Fruit fly (Drosophila melanogaster) whole organism, embryonic: Measurements from ENCODE around the gene SCCRO.
A peak's percentile ranks its signal among the peaks of the same experiment; 100 is the strongest.

Source experiments
- CG11456 ChIP-seq: fragments of 200-800 bp; sonication (Bioruptor generic); IDR thresholded peaks from 3 replicates; pipeline ENCODE4 v1.3.6; 2022; ENCODE audit warnings: missing biosample characterization, missing genetic modification characterization
- CG11723 ChIP-seq: fragments of 200-800 bp; sonication (Bioruptor generic); optimal IDR thresholded peaks from 2 replicates; lab custom pipeline; 2017; ENCODE audit warnings: missing biosample characterization, mild to moderate bottlenecking, missing genetic modification characterization
- CG12104 ChIP-seq: fragments of 200-800 bp; sonication (Bioruptor generic); optimal IDR thresholded peaks from 3 replicates; lab custom pipeline; 2016; ENCODE audit warnings: missing biosample characterization, missing genetic modification characterization
- CG1233 ChIP-seq: fragments of 200-800 bp; sonication (Bioruptor generic); optimal IDR thresholded peaks from 4 replicates; lab custom pipeline; 2018; ENCODE audit warnings: missing biosample characterization, mild to moderate bottlenecking, missing genetic modification characterization
- CG13296 ChIP-seq: fragments of 200-800 bp; sonication (Bioruptor generic); optimal IDR thresholded peaks from 3 replicates; lab custom pipeline; 2018; ENCODE audit warnings: missing biosample characterization, mild to moderate bottlenecking, missing genetic modification characterization
- CG14710 ChIP-seq: fragments of 200-800 bp; sonication (Bioruptor generic); optimal IDR thresholded peaks from 3 replicates; lab custom pipeline; 2019; ENCODE audit warnings: missing biosample characterization, mild to moderate bottlenecking, missing genetic modification characterization, moderate library complexity
- CG1529 ChIP-seq: fragments of 200-800 bp; sonication (Bioruptor generic); optimal IDR thresholded peaks from 3 replicates; lab custom pipeline; 2018; ENCODE audit warnings: missing biosample characterization, missing genetic modification characterization
- CG1603 ChIP-seq: fragments of 200-800 bp; sonication (Bioruptor generic); optimal IDR thresholded peaks from 2 replicates; lab custom pipeline; 2019; ENCODE audit warnings: missing biosample characterization, mild to moderate bottlenecking, missing genetic modification characterization, moderate library complexity
- CG17186 ChIP-seq: fragments of 200-800 bp; sonication (Bioruptor generic); optimal IDR thresholded peaks from 3 replicates; lab custom pipeline; 2017; ENCODE audit warnings: missing biosample characterization, missing genetic modification reagents, missing genetic modification characterization
- CG17328 ChIP-seq: fragments of 200-800 bp; sonication (Bioruptor generic); IDR thresholded peaks from 2 replicates; pipeline ENCODE4 v1.3.6; 2022; ENCODE audit warnings: missing biosample characterization, missing genetic modification characterization
- CG32532 ChIP-seq: fragments of 200-800 bp; sonication (Bioruptor generic); IDR thresholded peaks from 2 replicates; pipeline ENCODE4 v1.3.6; 2022; ENCODE audit warnings: missing biosample characterization, missing genetic modification characterization
- CG6254 ChIP-seq: fragments of 200-800 bp; sonication (Bioruptor generic); optimal IDR thresholded peaks from 3 replicates; lab custom pipeline; 2017; ENCODE audit warnings: mild to moderate bottlenecking, missing biosample characterization, missing genetic modification reagents, missing genetic modification characterization
- CG6791 ChIP-seq: fragments of 200-800 bp; sonication (Bioruptor generic); IDR thresholded peaks from 3 replicates; pipeline ENCODE4 v1.3.6; 2022; ENCODE audit warnings: missing biosample characterization, missing genetic modification characterization; ENCODE audit not compliant: partially characterized antibody
- CG7357 ChIP-seq: fragments of 200-800 bp; sonication (Bioruptor generic); IDR thresholded peaks from 3 replicates; pipeline ENCODE4 v1.3.6; 2022; ENCODE audit warnings: missing biosample characterization, missing genetic modification characterization
- CG9797 ChIP-seq: fragments of 200-800 bp; sonication (Bioruptor generic); optimal IDR thresholded peaks from 3 replicates; lab custom pipeline; 2018; ENCODE audit warnings: missing biosample characterization, mild to moderate bottlenecking, missing genetic modification characterization
- CoRest ChIP-seq: fragments of 200-800 bp; sonication (Bioruptor generic); optimal IDR thresholded peaks from 3 replicates; lab custom pipeline; 2018; ENCODE audit warnings: missing biosample characterization, mild to moderate bottlenecking, missing genetic modification characterization, moderate library complexity
- CrebB ChIP-seq: fragments of 200-800 bp; sonication (Bioruptor generic); optimal IDR thresholded peaks from 3 replicates; lab custom pipeline; 2018; ENCODE audit warnings: missing biosample characterization, mild to moderate bottlenecking, missing genetic modification characterization
- Dad ChIP-seq: fragments of 200-800 bp; sonication (Bioruptor generic); optimal IDR thresholded peaks from 3 replicates; lab custom pipeline; 2016; ENCODE audit warnings: missing biosample characterization, missing genetic modification characterization
- Dp ChIP-seq: fragments of 200-800 bp; sonication (Bioruptor generic); optimal IDR thresholded peaks from 2 replicates; lab custom pipeline; 2018; ENCODE audit warnings: missing biosample characterization, mild to moderate bottlenecking, missing genetic modification characterization, moderate library complexity
- HHEX ChIP-seq: fragments of 200-800 bp; sonication (Bioruptor generic); optimal IDR thresholded peaks from 3 replicates; lab custom pipeline; 2017; ENCODE audit warnings: missing biosample characterization, mild to moderate bottlenecking, missing genetic modification characterization, missing genetic modification reagents
- HLH4C ChIP-seq: fragments of 200-800 bp; sonication (Bioruptor generic); IDR thresholded peaks from 3 replicates; pipeline ENCODE4 v1.3.6; 2022; ENCODE audit warnings: missing biosample characterization, missing genetic modification characterization; ENCODE audit not compliant: partially characterized antibody
- HLHmδ ChIP-seq: fragments of 200-800 bp; sonication (Bioruptor generic); optimal IDR thresholded peaks from 2 replicates; lab custom pipeline; 2018; ENCODE audit warnings: missing biosample characterization, mild to moderate bottlenecking, missing genetic modification characterization, moderate library complexity
- HmgZ ChIP-seq: fragments of 200-800 bp; sonication (Bioruptor generic); optimal IDR thresholded peaks from 2 replicates; lab custom pipeline; 2018; ENCODE audit warnings: missing biosample characterization, mild to moderate bottlenecking, missing genetic modification characterization
- MESR4 ChIP-seq: fragments of 200-800 bp; sonication (Bioruptor generic); optimal IDR thresholded peaks from 2 replicates; lab custom pipeline; 2018; ENCODE audit warnings: missing biosample characterization, mild to moderate bottlenecking, missing genetic modification characterization, moderate library complexity
- MTF-1 ChIP-seq: fragments of 200-800 bp; sonication (Bioruptor generic); optimal IDR thresholded peaks from 2 replicates; lab custom pipeline; 2018; ENCODE audit warnings: missing biosample characterization, mild to moderate bottlenecking, missing genetic modification characterization, borderline replicate concordance
- Nf-YB ChIP-seq: fragments of 200-800 bp; sonication (Bioruptor generic); optimal IDR thresholded peaks from 3 replicates; lab custom pipeline; 2019; ENCODE audit warnings: missing biosample characterization, mild to moderate bottlenecking, missing genetic modification characterization, moderate library complexity
- PHDP ChIP-seq: fragments of 200-800 bp; sonication (Bioruptor generic); optimal IDR thresholded peaks from 3 replicates; lab custom pipeline; 2018; ENCODE audit warnings: missing biosample characterization, mild to moderate bottlenecking, missing genetic modification characterization, moderate library complexity
- Pdp1 ChIP-seq, 2 experiments: fragments of 200-800 bp; sonication (Bioruptor generic); optimal IDR thresholded peaks; 3 replicates each; lab custom pipeline; 2016; ENCODE audit warnings: missing biosample characterization in 2 of 2, missing genetic modification characterization in 2 of 2, mild to moderate bottlenecking in 1 of 2, moderate library complexity in 1 of 2
- Sox100B ChIP-seq: fragments of 200-800 bp; sonication (Bioruptor generic); optimal IDR thresholded peaks from 3 replicates; lab custom pipeline; 2018; ENCODE audit warnings: missing biosample characterization, mild to moderate bottlenecking, missing genetic modification characterization
- YL-1 ChIP-seq: fragments of 200-800 bp; sonication (Bioruptor generic); optimal IDR thresholded peaks from 3 replicates; lab custom pipeline; 2017; ENCODE audit warnings: missing biosample characterization, mild to moderate bottlenecking, missing genetic modification characterization
- abd-A ChIP-seq: fragments of 200-800 bp; sonication (Bioruptor generic); optimal IDR thresholded peaks from 3 replicates; lab custom pipeline; 2019; ENCODE audit warnings: missing biosample characterization, mild to moderate bottlenecking, missing genetic modification characterization, moderate library complexity
- ato ChIP-seq: fragments of 200-800 bp; sonication (Bioruptor generic); IDR thresholded peaks from 2 replicates; pipeline ENCODE4 v1.3.6; 2022; ENCODE audit warnings: missing biosample characterization, missing genetic modification characterization; ENCODE audit not compliant: partially characterized antibody
- bbx ChIP-seq: fragments of 200-800 bp; sonication (Bioruptor generic); IDR thresholded peaks from 2 replicates; pipeline ENCODE4 v1.3.6; 2022; ENCODE audit warnings: missing biosample characterization, missing genetic modification characterization; ENCODE audit not compliant: partially characterized antibody
- br ChIP-seq: fragments of >200 bp; optimal IDR thresholded peaks from 2 replicates; lab custom pipeline; 2017
- cad ChIP-seq: fragments of >200 bp; optimal IDR thresholded peaks from 2 replicates; lab custom pipeline; 2017; ENCODE audit warnings: missing biosample characterization, missing genetic modification characterization
- caup ChIP-seq: fragments of 200-800 bp; sonication (Bioruptor generic); optimal IDR thresholded peaks from 3 replicates; lab custom pipeline; 2017; ENCODE audit warnings: missing biosample characterization, mild to moderate bottlenecking, missing genetic modification characterization, moderate library complexity; ENCODE audit not compliant: severe bottlenecking
- disco-r ChIP-seq: fragments of 200-800 bp; sonication (Bioruptor generic); optimal IDR thresholded peaks from 2 replicates; lab custom pipeline; 2016; ENCODE audit warnings: missing biosample characterization, missing genetic modification characterization
- gem ChIP-seq: fragments of 200-800 bp; sonication (Bioruptor generic); optimal IDR thresholded peaks from 2 replicates; lab custom pipeline; 2019; ENCODE audit warnings: missing biosample characterization, mild to moderate bottlenecking, missing genetic modification characterization, moderate library complexity
- grn ChIP-seq: fragments of 200-800 bp; sonication (Bioruptor generic); optimal IDR thresholded peaks from 3 replicates; lab custom pipeline; 2017; ENCODE audit warnings: missing biosample characterization, missing genetic modification characterization
- gro ChIP-seq: fragments of 200-800 bp; sonication (Bioruptor generic); optimal IDR thresholded peaks from 2 replicates; lab custom pipeline; 2016; ENCODE audit warnings: missing biosample characterization, missing genetic modification characterization
- pb ChIP-seq: fragments of 200-800 bp; sonication (Bioruptor generic); optimal IDR thresholded peaks from 3 replicates; lab custom pipeline; 2016; ENCODE audit warnings: missing biosample characterization, missing genetic modification characterization
- phol ChIP-seq: fragments of 200-800 bp; sonication (Bioruptor generic); optimal IDR thresholded peaks from 3 replicates; lab custom pipeline; 2018; ENCODE audit warnings: missing biosample characterization, mild to moderate bottlenecking, missing genetic modification characterization, moderate library complexity
- pum ChIP-seq: fragments of 200-800 bp; sonication (Bioruptor generic); optimal IDR thresholded peaks from 2 replicates; lab custom pipeline; 2016; ENCODE audit warnings: missing biosample characterization, missing genetic modification characterization
- schlank ChIP-seq: fragments of 200-800 bp; sonication (Bioruptor generic); optimal IDR thresholded peaks from 2 replicates; lab custom pipeline; 2018; ENCODE audit warnings: missing biosample characterization, mild to moderate bottlenecking, missing genetic modification characterization
- sd ChIP-seq: fragments of 200-800 bp; sonication (Bioruptor generic); optimal IDR thresholded peaks from 3 replicates; lab custom pipeline; 2018; ENCODE audit warnings: missing biosample characterization, mild to moderate bottlenecking, missing genetic modification characterization, moderate library complexity
- sob ChIP-seq: fragments of 200-800 bp; sonication (Bioruptor generic); IDR thresholded peaks from 2 replicates; pipeline ENCODE4 v1.3.6; 2022; ENCODE audit warnings: missing biosample characterization, missing genetic modification characterization
- ssp ChIP-seq: fragments of 200-800 bp; sonication (Bioruptor generic); IDR thresholded peaks from 2 replicates; pipeline ENCODE4 v1.3.6; 2022; ENCODE audit warnings: missing biosample characterization, missing genetic modification characterization
- toy ChIP-seq: fragments of 200-800 bp; sonication (Bioruptor generic); IDR thresholded peaks from 2 replicates; pipeline ENCODE4 v1.3.6; 2022; ENCODE audit warnings: missing biosample characterization, missing genetic modification characterization
- tx ChIP-seq: fragments of 200-800 bp; sonication (Bioruptor generic); optimal IDR thresholded peaks from 2 replicates; lab custom pipeline; 2016; ENCODE audit warnings: missing biosample characterization, missing genetic modification characterization

SCCRO gene

DNA sequence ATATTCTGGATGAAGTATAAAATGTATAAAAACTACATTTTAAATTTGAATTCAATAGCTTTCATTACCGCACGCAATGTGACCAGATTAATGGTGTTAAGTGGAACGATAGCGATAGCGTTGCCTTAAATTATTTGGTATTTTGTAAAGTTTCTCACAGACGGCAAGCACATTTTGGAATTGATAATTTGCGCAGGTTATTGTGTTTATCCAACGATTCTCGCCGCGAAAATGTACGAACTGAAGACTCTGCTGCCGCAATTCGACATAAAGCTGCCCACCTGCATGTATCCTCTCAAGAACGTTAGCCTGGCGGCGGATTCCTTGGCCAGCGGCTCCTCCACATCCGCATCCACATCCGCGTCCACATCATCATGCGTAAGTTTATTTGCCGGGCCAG lies 20.3 kb downstream of the SCCRO start, which contains the start of gene AIMP2 (continued):
- TF ChIP-seq CG13296 (GFP tag; lab: Kevin White, UChicago) (no peak), CG17186 (GFP tag; lab: Kevin White, UChicago) (peak; percentile 23), MESR4 (peak; percentile 76), Dp (GFP tag; lab: Kevin White, UChicago) (peak; percentile 83), pb (GFP tag; lab: Kevin White, UChicago) (no peak), CG1603 (tag; lab: Kevin White, UChicago) (peak; percentile 63), HLH4C (GFP tag; lab: Robert Waterston, UW) (peak; percentile 46; the same call in 1 of the 3 replicates), Sox100B (GFP tag; lab: Kevin White, UChicago) (no peak), disco-r (GFP tag; lab: Kevin White, UChicago) (no peak), CG12104 (GFP tag; lab: Kevin White, UChicago) (no peak), ssp (GFP tag; lab: Robert Waterston, UW) (no peak), sob (GFP tag; lab: Robert Waterston, UW) (no peak), br (lab: Kevin White, UChicago) (no peak), PHDP (tag; lab: Kevin White, UChicago) (no peak), YL-1 (GFP tag; lab: Kevin White, UChicago) (peak; percentile 66), CG14710 (peak; percentile 18), CG11723 (GFP tag; lab: Kevin White, UChicago) (no peak), Pdp1 (GFP tag; optimal IDR thresholded peaks at IDR 0.05; lab: Kevin White, UChicago) (peak in 1 of 2 experiments; percentile 34), CrebB (tag; lab: Kevin White, UChicago) (no peak), bbx (0 out of 2 replicates have a peak, but pooled peaks have one; percentile 50), HHEX (GFP tag; lab: Kevin White, UChicago) (no peak), CG17328 (no peak), sd (tag; lab: Kevin White, UChicago) (peak; percentile 1), phol (peak; percentile 0), toy (GFP tag; lab: Robert Waterston, UW) (no peak), HmgZ (no peak), Nf-YB (no peak), Dad (no peak), HLHmδ (GFP tag; lab: Kevin White, UChicago) (no peak)
- TF ChIP-seq, all 482 proteins: peak for 43

DNA sequence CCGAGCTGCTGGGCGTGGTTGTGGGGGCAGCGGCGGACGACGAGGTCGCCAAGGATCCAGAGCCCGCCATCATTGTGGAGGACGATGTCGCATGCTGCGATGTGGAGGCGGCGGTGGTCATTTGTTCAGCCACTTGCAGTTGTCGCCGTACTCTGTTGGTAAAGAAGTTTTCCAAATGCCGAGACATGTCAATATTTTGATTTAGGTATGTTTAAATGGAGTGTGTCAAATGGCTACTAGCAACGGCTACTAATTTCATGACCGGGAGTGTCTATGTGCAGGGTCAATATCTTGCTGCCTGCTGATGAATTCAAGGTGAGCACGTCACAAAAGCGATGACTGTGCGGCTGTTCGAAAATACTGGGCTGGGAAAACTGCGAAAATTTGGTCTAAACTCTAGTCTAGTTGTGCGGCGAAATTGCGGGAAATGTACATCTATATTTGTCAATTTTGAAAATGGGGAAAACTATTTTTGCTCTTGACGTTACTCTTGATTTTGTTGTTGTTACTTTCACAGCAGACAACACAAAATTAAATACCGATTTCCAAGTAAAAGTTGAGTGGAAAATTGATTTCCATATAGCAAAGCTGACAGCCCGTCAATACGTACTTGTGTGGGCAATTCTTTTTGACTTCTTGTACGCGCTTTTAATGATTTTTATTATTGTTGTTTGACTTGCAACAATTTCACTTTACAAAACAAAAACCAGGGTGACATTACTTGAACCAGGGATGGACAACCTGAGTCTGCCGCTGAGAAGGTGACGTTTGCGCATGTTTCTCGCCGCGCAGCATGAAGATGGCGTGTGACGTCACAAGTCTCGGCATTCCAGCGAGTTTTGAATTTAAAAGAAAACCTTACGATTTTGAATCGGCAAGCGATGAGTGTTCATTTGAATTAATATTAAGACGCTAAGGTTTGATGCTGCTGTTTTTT lies 24.5 kb downstream of the SCCRO start, which contains the start of gene CG7656:
Gene CG7656, minus strand, starts transcription at position 731 of the 937 bp plus-strand sequence.
- TF ChIP-seq schlank, result peak; percentile 47
- peak; percentile 44 for TF ChIP-seq caup
- no peak for TF ChIP-seq ato (GFP tag; lab: Robert Waterston, UW)
- TF ChIP-seq CG11456 (GFP tag; lab: Robert Waterston, UW), result peak; percentile 84
- TF ChIP-seq cad (GFP tag; lab: Kevin White, UChicago), result no peak
- no peak for TF ChIP-seq abd-A (tag; lab: Kevin White, UChicago)
- peak; percentile 67 for TF ChIP-seq tx (GFP tag; lab: Kevin White, UChicago)
- peak; percentile 75 for TF ChIP-seq CG32532 (GFP tag; lab: Robert Waterston, UW)
- peak; percentile 2 for TF ChIP-seq CoRest (tag; lab: Kevin White, UChicago)
- TF ChIP-seq pum (GFP tag; lab: Kevin White, UChicago), result peak; percentile 84
- no peak for TF ChIP-seq grn (GFP tag; lab: Kevin White, UChicago)
- TF ChIP-seq gem, result peak; percentile 50
- no peak for TF ChIP-seq CG6254
- no peak for TF ChIP-seq CG1233
- TF ChIP-seq MTF-1 (GFP tag; lab: Kevin White, UChicago), result peak; percentile 37
- peak; percentile 88 for TF ChIP-seq gro
- no peak for TF ChIP-seq CG9797 (GFP tag; lab: Kevin White, UChicago)
- no peak for TF ChIP-seq CG1529
- no peak for TF ChIP-seq CG7357 (GFP tag; lab: Robert Waterston, UW)
- no peak for TF ChIP-seq CG6791
